Worm (Caenorhabditis elegans) whole organism, young adult: ENCODE results near the gene pccb-1.

Source experiments
- ZK185.1 ChIP-seq: sonication (generic microtip); optimal IDR thresholded peaks from 2 replicates; lab custom pipeline; 2016; ENCODE audit warnings: mild to moderate bottlenecking, missing genetic modification characterization, missing compliant biosample characterization; ENCODE audit not compliant: poor library complexity, severe bottlenecking
- ama-1 ChIP-seq, 3 experiments: fragments of 150-350 bp in 1 of 3; sonication (generic microtip) in 2 of 3; optimal IDR thresholded peaks; 2 replicates each; lab custom pipeline; 2014 to 2018; ENCODE audit warnings: missing biosample characterization in 2 of 3, missing genetic modification characterization in 2 of 3, missing genetic modification reagents in 2 of 3
- dpff-1 ChIP-seq: sonication (generic microtip); optimal IDR thresholded peaks from 2 replicates; lab custom pipeline; 2017; ENCODE audit warnings: mild to moderate bottlenecking, missing genetic modification characterization, missing compliant biosample characterization
- egl-44 ChIP-seq: fragments of 200-800 bp; sonication (Bioruptor generic); IDR thresholded peaks from 2 replicates; pipeline ENCODE4 v1.3.6; 2022; ENCODE audit warnings: missing genetic modification reagents, missing genetic modification characterization, missing compliant biosample characterization
- lin-35 ChIP-seq, 3 experiments: fragments of 150-350 bp in 2 of 3; sonication (generic microtip) in 1 of 3; optimal IDR thresholded peaks; 2 replicates each; lab custom pipeline; 2014 to 2018; ENCODE audit warnings: missing biosample characterization in 3 of 3, missing genetic modification characterization in 3 of 3, missing genetic modification reagents in 3 of 3
- mes-4 ChIP-seq: sonication (generic microtip); optimal IDR thresholded peaks from 2 replicates; lab custom pipeline; 2016; ENCODE audit warnings: missing genotype, missing genetic modification characterization, missing compliant biosample characterization
- nhr-27 ChIP-seq: fragments of 200-800 bp; sonication (Bioruptor generic); optimal IDR thresholded peaks from 2 replicates; lab custom pipeline; 2018; ENCODE audit warnings: mild to moderate bottlenecking, missing genetic modification characterization, moderate library complexity, missing compliant biosample characterization
- rcor-1 ChIP-seq: fragments of 200-800 bp; sonication (Bioruptor generic); IDR thresholded peaks from 2 replicates; pipeline ENCODE4 v1.3.6; 2022; ENCODE audit warnings: missing genetic modification reagents, missing genetic modification characterization, missing compliant biosample characterization
- tlf-1 ChIP-seq: fragments of 200-800 bp; sonication (Bioruptor generic); optimal IDR thresholded peaks from 2 replicates; lab custom pipeline; 2018; ENCODE audit warnings: mild to moderate bottlenecking, missing genetic modification characterization, missing compliant biosample characterization

- TF ChIP-seq nhr-27 (tag; lab: Kevin White, UChicago) (no peak), ama-1 (optimal IDR thresholded peaks at IDR 0.05; lab: Kevin White, UChicago) (no peak), ama-1 (GFP tag; optimal IDR thresholded peaks at IDR 0.05; lab: Kevin White, UChicago) (no peak), tlf-1 (GFP tag; lab: Kevin White, UChicago) (peak; percentile 53), egl-44 (no peak), lin-35 (GFP tag; optimal IDR thresholded peaks at IDR 0.05; lab: Kevin White, UChicago) (peak in 1 of 3 experiments; percentile 85), dpff-1 (no peak), rcor-1 (GFP tag; lab: Robert Waterston, UW) (no peak), mes-4 (no peak), ZK185.1 (peak; percentile 74)
Observed at ce11 chrX:3099832-3100231, 10.5 kb downstream of the pccb-1 start, which contains the start of gene sec-3.
